Worm (Caenorhabditis elegans): ENCODE data around the gene cutl-4.

The cutl-4 gene

ce11 chrV:17739801-17740200 lies at the start of gene cutl-4:
TSS of gene cutl-4 (minus strand) at chrV:17739901.
- TF ChIP-seq tbx-9 (tag; optimal IDR thresholded peaks at IDR 0.05; ENCODE audit: borderline replicate concordance) (no peak), egl-44 (GFP tag; IDR thresholded peaks at IDR 0.05) (no peak), nhr-27 (tag; optimal IDR thresholded peaks at IDR 0.05) (no peak), K12H6.12 (tag; optimal IDR thresholded peaks at IDR 0.05) (no peak), madf-6 (GFP tag; IDR thresholded peaks at IDR 0.05) (no peak), D2030.7 (GFP tag; IDR thresholded peaks at IDR 0.05) (no peak), gei-17 (GFP tag; optimal IDR thresholded peaks at IDR 0.05) (no peak), Y53F4B.3 (GFP tag; IDR thresholded peaks at IDR 0.05) (no peak), hmg-1.2 (GFP tag; IDR thresholded peaks at IDR 0.05) (no peak), hlh-26 (GFP tag; conservative IDR thresholded peaks at IDR 0.05) (no peak), Y53G8AR.9 (GFP tag; conservative IDR thresholded peaks at IDR 0.05) (no peak), ZK185.1 (tag; optimal IDR thresholded peaks at IDR 0.05; ENCODE audit: poor library complexity, severe bottlenecking) (no peak), dpl-1 (GFP tag; optimal IDR thresholded peaks at IDR 0.05) (no peak), rcor-1 (GFP tag; IDR thresholded peaks at IDR 0.05) (no peak)

ce11 chrV:17784363-17784762 lies 44.7 kb upstream of the cutl-4 start:
- peak; percentile 53 for TF ChIP-seq tbp1 (GFP tag; optimal IDR thresholded peaks at IDR 0.05)
- TF ChIP-seq hmg-20 (GFP tag; IDR thresholded peaks at IDR 0.05): no peak
- no peak for TF ChIP-seq rpc-1 (optimal IDR thresholded peaks at IDR 0.05)
- peak; percentile 41 for TF ChIP-seq rpc-1 (tag; optimal IDR thresholded peaks at IDR 0.05)

ce11 chrV:17783542-17783941 lies 43.8 kb upstream of the cutl-4 start, which contains the start of gene srab-12:
TSS of gene srab-12 (minus strand) at chrV:17783642.
- TF ChIP-seq hmg-1.2 (GFP tag; IDR thresholded peaks at IDR 0.05) (no peak), repo-1 (tag; optimal IDR thresholded peaks at IDR 0.05) (no peak), Y79H2A.3 (GFP tag; conservative IDR thresholded peaks at IDR 0.05) (no peak), mes-4 (tag; optimal IDR thresholded peaks at IDR 0.05) (no peak), lin-40 (tag; optimal IDR thresholded peaks at IDR 0.05) (no peak)

- TF ChIP-seq snpc-4 (GFP tag; optimal IDR thresholded peaks at IDR 0.05) (no peak), snpc-4 (tag; optimal IDR thresholded peaks at IDR 0.05) (peak in 1 of 4 experiments; percentile 10), nhr-80 (tag; optimal IDR thresholded peaks at IDR 0.05) (peak; percentile 56), aptf-3 (GFP tag; IDR thresholded peaks at IDR 0.05) (no peak)
Observed at ce11 chrV:17780285-17780684, 40.6 kb upstream of the cutl-4 start.

ce11 chrV:17777624-17778023 lies 37.9 kb upstream of the cutl-4 start, which contains the start of gene C47A10.12:
TSS of gene C47A10.12 (plus strand) at chrV:17777924.
- TF ChIP-seq ccch-3 (GFP tag; optimal IDR thresholded peaks at IDR 0.05) (no peak), rec-8 (tag; optimal IDR thresholded peaks at IDR 0.05) (no peak), ZK185.1 (tag; optimal IDR thresholded peaks at IDR 0.05; ENCODE audit: poor library complexity, severe bottlenecking) (no peak), attf-3 (GFP tag; conservative IDR thresholded peaks at IDR 0.05) (no peak), ztf-22 (GFP tag; optimal IDR thresholded peaks at IDR 0.05) (no peak), him-1 (tag; optimal IDR thresholded peaks at IDR 0.05) (no peak), zim-3 (tag; optimal IDR thresholded peaks at IDR 0.05) (no peak), nhr-179 (tag; optimal IDR thresholded peaks at IDR 0.05) (no peak), hsf-1 (GFP tag; IDR thresholded peaks at IDR 0.05) (no peak)

All from whole organism, young adult.